Fruit fly (Drosophila melanogaster): Measurements from ENCODE around the gene Cpr64Aa.

Gene Cpr64Aa

dm6 chr3L:4157852-4158251, 51.1 kb downstream of the Cpr64Aa start:
- no peak for TF ChIP-seq CG8478 (optimal IDR thresholded peaks at IDR 0.05)
- no peak for TF ChIP-seq CTCF (optimal IDR thresholded peaks at IDR 0.05)

Measured in S2 (cell line).